Fruit fly (Drosophila melanogaster) whole organism, prepupa: Measurements from ENCODE around the gene iav.

Source experiments
- Blimp-1 ChIP-seq: fragments of 200-800 bp; sonication (Bioruptor generic); optimal IDR thresholded peaks from 3 replicates; lab custom pipeline; 2017; ENCODE audit warnings: missing biosample characterization, missing genetic modification characterization, mild to moderate bottlenecking, moderate library complexity, missing genetic modification reagents
- CG10669 ChIP-seq: fragments of 200-800 bp; sonication (Bioruptor generic); optimal IDR thresholded peaks from 3 replicates; lab custom pipeline; 2018; ENCODE audit warnings: missing biosample characterization, mild to moderate bottlenecking, missing genetic modification characterization, moderate library complexity
- CG11902 ChIP-seq: fragments of 200-800 bp; sonication (Bioruptor generic); optimal IDR thresholded peaks from 3 replicates; lab custom pipeline; 2016; ENCODE audit warnings: missing biosample characterization, missing genetic modification characterization
- CG1621 ChIP-seq: fragments of 200-800 bp; sonication (Bioruptor generic); optimal IDR thresholded peaks from 3 replicates; lab custom pipeline; 2018; ENCODE audit warnings: missing biosample characterization, mild to moderate bottlenecking, missing genetic modification characterization
- CG16779 ChIP-seq: fragments of 200-800 bp; sonication (Bioruptor generic); optimal IDR thresholded peaks from 3 replicates; lab custom pipeline; 2017; ENCODE audit warnings: missing biosample characterization, mild to moderate bottlenecking, missing genetic modification characterization
- CG31627 ChIP-seq: fragments of 200-800 bp; sonication (Bioruptor generic); optimal IDR thresholded peaks from 3 replicates; lab custom pipeline; 2016; ENCODE audit warnings: missing biosample characterization, missing genetic modification characterization
- CG32006 ChIP-seq: fragments of 200-800 bp; sonication (Bioruptor generic); optimal IDR thresholded peaks from 3 replicates; lab custom pipeline; 2017; ENCODE audit warnings: missing biosample characterization, mild to moderate bottlenecking, missing genetic modification characterization
- CG34406 ChIP-seq: fragments of 200-800 bp; sonication (Bioruptor generic); optimal IDR thresholded peaks from 3 replicates; lab custom pipeline; 2016; ENCODE audit warnings: missing biosample characterization, missing genetic modification characterization
- CG3919 ChIP-seq: fragments of 200-800 bp; sonication (Bioruptor generic); optimal IDR thresholded peaks from 3 replicates; lab custom pipeline; 2016; ENCODE audit warnings: missing biosample characterization, missing genetic modification characterization
- CG6163 ChIP-seq: fragments of 200-800 bp; sonication (Bioruptor generic); IDR thresholded peaks from 3 replicates; pipeline ENCODE4 v1.3.6; 2022; ENCODE audit warnings: missing biosample characterization, missing genetic modification characterization
- CG6792 ChIP-seq: fragments of 200-800 bp; sonication (Bioruptor generic); optimal IDR thresholded peaks from 3 replicates; lab custom pipeline; 2016; ENCODE audit warnings: missing biosample characterization, missing genetic modification characterization
- CG6808 ChIP-seq: fragments of 200-800 bp; sonication (Bioruptor generic); optimal IDR thresholded peaks from 3 replicates; lab custom pipeline; 2017; ENCODE audit warnings: missing biosample characterization, missing genetic modification characterization, mild to moderate bottlenecking, moderate library complexity, missing genetic modification reagents
- CG7368 ChIP-seq: fragments of 200-800 bp; sonication (Bioruptor generic); optimal IDR thresholded peaks from 3 replicates; lab custom pipeline; 2016; ENCODE audit warnings: missing biosample characterization, missing genetic modification characterization
- CG8119 ChIP-seq: fragments of 200-800 bp; sonication (Bioruptor generic); IDR thresholded peaks from 3 replicates; pipeline ENCODE4 v1.3.6; 2022; ENCODE audit warnings: missing biosample characterization, missing genetic modification characterization
- CG8319 ChIP-seq: fragments of 200-800 bp; sonication (Bioruptor generic); optimal IDR thresholded peaks from 3 replicates; lab custom pipeline; 2016; ENCODE audit warnings: missing biosample characterization, missing genetic modification characterization
- CG8632 ChIP-seq: fragments of 200-800 bp; sonication (Bioruptor generic); optimal IDR thresholded peaks from 3 replicates; lab custom pipeline; 2016; ENCODE audit warnings: missing biosample characterization, missing genetic modification characterization
- Eip75B ChIP-seq: fragments of 200-800 bp; sonication (Bioruptor generic); optimal IDR thresholded peaks from 3 replicates; lab custom pipeline; 2016; ENCODE audit warnings: missing biosample characterization, missing genetic modification characterization
- Eip78C ChIP-seq: fragments of 200-800 bp; sonication (Bioruptor generic); peaks from one replicate; lab custom pipeline; 2016; ENCODE audit warnings: missing biosample characterization, missing genetic modification characterization
- Eip93F ChIP-seq: fragments of 200-800 bp; sonication (Bioruptor generic); optimal IDR thresholded peaks from 2 replicates; lab custom pipeline; 2016; ENCODE audit warnings: missing biosample characterization, mild to moderate bottlenecking, missing genetic modification characterization
- Ets96B ChIP-seq: fragments of 200-800 bp; optimal IDR thresholded peaks from 2 replicates; lab custom pipeline; 2019; ENCODE audit warnings: missing biosample characterization, mild to moderate bottlenecking, missing genetic modification characterization, moderate library complexity
- Gug ChIP-seq: fragments of 200-800 bp; sonication (Bioruptor generic); IDR thresholded peaks from 2 replicates; pipeline ENCODE4 v1.3.6; 2022; ENCODE audit warnings: missing biosample characterization, missing genetic modification characterization
- Hr38 ChIP-seq: sonication (Bioruptor generic); optimal IDR thresholded peaks from 2 replicates; lab custom pipeline; 2016; ENCODE audit warnings: missing biosample characterization, missing genetic modification characterization
- Hr4 ChIP-seq: fragments of 200-800 bp; sonication (Bioruptor generic); optimal IDR thresholded peaks from 3 replicates; lab custom pipeline; 2016; ENCODE audit warnings: missing biosample characterization, missing genetic modification characterization
- Met ChIP-seq: fragments of 200-800 bp; sonication (Bioruptor generic); optimal IDR thresholded peaks from 3 replicates; lab custom pipeline; 2016; ENCODE audit warnings: missing biosample characterization, missing genetic modification characterization
- OdsH ChIP-seq: fragments of 200-800 bp; sonication (Bioruptor generic); optimal IDR thresholded peaks from 3 replicates; lab custom pipeline; 2016; ENCODE audit warnings: missing biosample characterization, missing genetic modification characterization
- Smox ChIP-seq: fragments of 200-800 bp; sonication (Bioruptor generic); optimal IDR thresholded peaks from 3 replicates; lab custom pipeline; 2016; ENCODE audit warnings: missing biosample characterization, missing genetic modification characterization
- Sox14 ChIP-seq: fragments of 200-800 bp; sonication (Bioruptor generic); optimal IDR thresholded peaks from 3 replicates; lab custom pipeline; 2016; ENCODE audit warnings: missing biosample characterization, missing genetic modification characterization
- achi ChIP-seq: fragments of 200-800 bp; sonication (Bioruptor generic); optimal IDR thresholded peaks from 3 replicates; lab custom pipeline; 2016; ENCODE audit warnings: missing biosample characterization, missing genetic modification characterization
- acj6 ChIP-seq: fragments of 200-800 bp; sonication (Bioruptor generic); optimal IDR thresholded peaks from 3 replicates; lab custom pipeline; 2016; ENCODE audit warnings: missing biosample characterization, missing genetic modification characterization
- cyc ChIP-seq: fragments of 200-800 bp; sonication (Bioruptor generic); optimal IDR thresholded peaks from 3 replicates; lab custom pipeline; 2016; ENCODE audit warnings: missing biosample characterization, missing genetic modification characterization
- dsx ChIP-seq: fragments of 200-800 bp; optimal IDR thresholded peaks from 3 replicates; lab custom pipeline; 2019; ENCODE audit warnings: missing biosample characterization, mild to moderate bottlenecking, missing genetic modification characterization, moderate library complexity; ENCODE audit not compliant: poor library complexity, severe bottlenecking
- eg ChIP-seq: fragments of 200-800 bp; sonication (Bioruptor generic); IDR thresholded peaks from 3 replicates; pipeline ENCODE4 v1.3.6; 2022; ENCODE audit warnings: missing biosample characterization, missing genetic modification characterization
- fd59A ChIP-seq: fragments of 200-800 bp; sonication (Bioruptor generic); optimal IDR thresholded peaks from 2 replicates; lab custom pipeline; 2017; ENCODE audit warnings: missing biosample characterization, mild to moderate bottlenecking, missing genetic modification characterization, missing genetic modification reagents
- fkh ChIP-seq: fragments of 200-800 bp; sonication (Bioruptor generic); optimal IDR thresholded peaks from 3 replicates; lab custom pipeline; 2017; ENCODE audit warnings: missing biosample characterization, mild to moderate bottlenecking, missing genetic modification characterization, moderate library complexity
- lz ChIP-seq: fragments of 200-800 bp; sonication (Bioruptor generic); optimal IDR thresholded peaks from 3 replicates; lab custom pipeline; 2016; ENCODE audit warnings: missing biosample characterization, missing genetic modification characterization
- pdm3 ChIP-seq: fragments of 200-800 bp; sonication (Bioruptor generic); optimal IDR thresholded peaks from 3 replicates; lab custom pipeline; 2016; ENCODE audit warnings: missing biosample characterization, missing genetic modification characterization
- salr ChIP-seq, 2 experiments: fragments of 200-800 bp; sonication (Bioruptor generic); optimal IDR thresholded peaks; 3 replicates each; lab custom pipeline; 2016 to 2018; ENCODE audit warnings: missing biosample characterization in 2 of 2, missing genetic modification characterization in 2 of 2, mild to moderate bottlenecking in 1 of 2
- ss ChIP-seq, 2 experiments: fragments of 200-800 bp; sonication (Bioruptor generic); optimal IDR thresholded peaks; 2 replicates in 1 of 2; 3 replicates in 1 of 2; lab custom pipeline; 2017 to 2018; ENCODE audit warnings: mild to moderate bottlenecking in 2 of 2, missing biosample characterization in 2 of 2, missing genetic modification characterization in 2 of 2, moderate library complexity in 1 of 2
- svp ChIP-seq: fragments of 200-800 bp; sonication (Bioruptor generic); peaks from one replicate; lab custom pipeline; 2016; ENCODE audit warnings: missing biosample characterization, missing genetic modification characterization
- topi ChIP-seq: fragments of 200-800 bp; sonication (Bioruptor generic); optimal IDR thresholded peaks from 3 replicates; lab custom pipeline; 2016; ENCODE audit warnings: missing biosample characterization, missing genetic modification characterization
- vri ChIP-seq: fragments of 200-800 bp; sonication (Bioruptor generic); optimal IDR thresholded peaks from 3 replicates; lab custom pipeline; 2016; ENCODE audit warnings: missing biosample characterization, mild to moderate bottlenecking, missing genetic modification characterization

iav gene

DNA sequence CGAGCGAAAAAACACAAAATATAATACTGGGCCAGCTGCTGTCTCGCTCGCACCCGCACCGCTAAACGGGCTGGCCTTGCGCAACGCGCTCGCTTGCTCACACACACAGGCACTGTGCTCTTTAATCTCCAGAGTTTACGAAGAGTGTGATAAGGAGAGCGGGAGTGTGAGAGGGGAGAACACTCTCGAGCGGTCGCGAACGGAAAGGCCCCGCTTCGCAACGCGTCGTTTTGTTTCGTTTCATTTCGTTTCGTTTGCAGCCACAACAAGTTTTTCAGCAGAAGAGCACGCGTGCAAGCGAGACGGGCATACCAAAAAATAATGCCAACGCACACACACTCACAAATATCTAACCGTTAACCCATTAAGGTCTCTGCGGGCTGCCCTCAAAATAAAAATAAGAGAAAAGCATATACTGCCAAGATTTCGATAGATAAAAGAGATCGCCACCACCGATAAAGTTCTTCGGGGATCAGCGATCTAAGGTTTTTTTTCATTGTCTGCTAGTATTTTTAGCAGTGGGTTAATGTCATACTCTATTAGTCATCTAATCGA is 47.8 kb downstream of the iav start (continued):
- peak; percentile 60 for TF ChIP-seq dsx (GFP tag; lab: Kevin White, UChicago)
- peak; percentile 57 for TF ChIP-seq CG11902 (GFP tag; lab: Kevin White, UChicago)
- TF ChIP-seq CG31627 (GFP tag; lab: Kevin White, UChicago), result peak; percentile 79
- TF ChIP-seq svp (GFP tag; lab: Kevin White, UChicago), result peak; percentile 94
- peak; percentile 71 for TF ChIP-seq OdsH (GFP tag; lab: Kevin White, UChicago)
- TF ChIP-seq pdm3 (GFP tag; lab: Kevin White, UChicago), result peak; percentile 78
- TF ChIP-seq Smox, result peak; percentile 85
- peak; percentile 88 for TF ChIP-seq CG32006
- peak; percentile 64 to 78 for TF ChIP-seq ss (GFP tag; optimal IDR thresholded peaks at IDR 0.05; lab: Kevin White, UChicago)
- peak; percentile 88 for TF ChIP-seq topi
- peak; percentile 80 for TF ChIP-seq achi (GFP tag; lab: Kevin White, UChicago)
- peak; percentile 82 for TF ChIP-seq CG8119 (GFP tag; lab: Robert Waterston, UW)
- peak; percentile 48 for TF ChIP-seq Blimp-1
- peak; percentile 86 for TF ChIP-seq lz (GFP tag; lab: Kevin White, UChicago)
- TF ChIP-seq fkh (GFP tag; lab: Kevin White, UChicago), result peak; percentile 78
- peak; percentile 83 for TF ChIP-seq CG6163 (GFP tag; lab: Robert Waterston, UW)
- TF ChIP-seq Eip93F (GFP tag; lab: Kevin White, UChicago), result peak; percentile 1
- peak; percentile 37 for TF ChIP-seq CG7368 (GFP tag; lab: Kevin White, UChicago)
- TF ChIP-seq CG34406 (GFP tag; lab: Kevin White, UChicago), result peak; percentile 66
- TF ChIP-seq Eip75B (GFP tag; lab: Kevin White, UChicago), result peak; percentile 69
- peak; percentile 54 for TF ChIP-seq CG6792
- TF ChIP-seq Eip78C (GFP tag; lab: Kevin White, UChicago), result peak; percentile 95
- TF ChIP-seq CG8319 (GFP tag; lab: Kevin White, UChicago), result no peak
- TF ChIP-seq Gug (GFP tag; lab: Robert Waterston, UW), result peak; percentile 88
- peak in 1 of 2 experiments; percentile 38 for TF ChIP-seq salr (GFP tag; optimal IDR thresholded peaks at IDR 0.05; lab: Kevin White, UChicago)
- TF ChIP-seq CG10669 (GFP tag; lab: Kevin White, UChicago), result peak; percentile 75
- peak; percentile 74 for TF ChIP-seq CG3919
- peak; percentile 83 for TF ChIP-seq Hr4 (GFP tag; lab: Kevin White, UChicago)
- TF ChIP-seq Hr38 (GFP tag; lab: Kevin White, UChicago), result peak; percentile 41
- TF ChIP-seq, all 60 proteins: peak for 58

DNA sequence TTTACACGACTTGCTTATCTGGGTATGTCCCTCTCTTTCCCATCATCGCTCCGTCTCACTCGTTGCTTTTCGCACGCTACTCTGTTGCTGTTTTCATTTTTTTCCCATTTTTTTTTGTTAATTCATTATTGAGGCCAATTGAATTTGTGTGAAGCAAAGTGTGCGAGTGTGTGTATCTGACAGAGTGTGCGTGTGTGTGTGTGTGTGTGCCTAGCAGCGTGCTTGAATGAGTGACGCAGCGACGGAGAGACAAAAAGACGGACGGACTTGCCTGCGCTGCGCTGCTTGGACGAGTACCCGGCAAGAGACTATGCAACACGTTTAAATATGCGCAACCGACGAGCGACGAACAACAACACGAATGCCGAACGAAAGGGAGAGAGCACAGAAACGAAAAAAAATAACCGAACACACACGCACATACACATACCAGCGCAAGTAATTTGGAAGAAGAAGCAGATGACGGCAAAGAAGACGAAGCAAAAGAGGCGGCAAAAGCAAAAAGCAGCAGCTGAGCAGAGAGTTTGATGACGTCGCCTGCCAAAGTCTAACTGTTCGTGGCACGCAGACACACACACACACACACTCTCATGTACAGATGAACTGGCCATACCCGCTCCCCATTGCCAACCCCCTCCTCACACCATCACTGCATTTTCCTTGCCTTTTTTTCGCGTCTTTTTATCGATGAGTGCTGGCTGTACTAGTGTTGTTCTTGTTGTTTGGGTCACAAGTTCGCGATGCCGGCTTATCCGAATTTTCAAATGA is 48.9 kb downstream of the iav start:
- no peak for TF ChIP-seq Eip75B (GFP tag; lab: Kevin White, UChicago)
- TF ChIP-seq ss (GFP tag; optimal IDR thresholded peaks at IDR 0.05; lab: Kevin White, UChicago), result peak in 1 of 2 experiments; percentile 3
- TF ChIP-seq CG1621, result peak; percentile 64
- TF ChIP-seq CG6163 (GFP tag; lab: Robert Waterston, UW), result no peak; the same call in 2 of the 3 replicates
- TF ChIP-seq Smox, result no peak
- no peak for TF ChIP-seq CG34406 (GFP tag; lab: Kevin White, UChicago)
- TF ChIP-seq Met (GFP tag; lab: Kevin White, UChicago), result no peak
- TF ChIP-seq CG3919, result no peak
- no peak for TF ChIP-seq Gug (GFP tag; lab: Robert Waterston, UW)
- no peak for TF ChIP-seq CG8632
- TF ChIP-seq CG8119 (GFP tag; lab: Robert Waterston, UW), result no peak
- peak; percentile 53 for TF ChIP-seq vri
- TF ChIP-seq acj6 (GFP tag; lab: Kevin White, UChicago), result no peak
- TF ChIP-seq eg (GFP tag; lab: Robert Waterston, UW), result peak; percentile 53; the same call in 1 of the 3 replicates
- no peak for TF ChIP-seq Blimp-1
- no peak for TF ChIP-seq salr (GFP tag; optimal IDR thresholded peaks at IDR 0.05; lab: Kevin White, UChicago)
- TF ChIP-seq Ets96B (tag; lab: Kevin White, UChicago), result no peak
- no peak for TF ChIP-seq fd59A
- TF ChIP-seq Eip93F (GFP tag; lab: Kevin White, UChicago), result peak; percentile 6
- no peak for TF ChIP-seq Sox14
- TF ChIP-seq CG6808 (GFP tag; lab: Kevin White, UChicago), result no peak
- no peak for TF ChIP-seq CG16779
- no peak for TF ChIP-seq cyc (GFP tag; lab: Kevin White, UChicago)
- TF ChIP-seq dsx (GFP tag; lab: Kevin White, UChicago), result peak; percentile 69
- TF ChIP-seq CG8319 (GFP tag; lab: Kevin White, UChicago), result no peak
